Fruit fly (Drosophila melanogaster) whole organism, embryonic: ENCODE data around the gene Miga.

ENCODE experiments used
- CG10209 ChIP-seq: fragments of 200-800 bp; sonication (Bioruptor generic); optimal IDR thresholded peaks from 3 replicates; lab custom pipeline; 2017; ENCODE audit warnings: missing biosample characterization, mild to moderate bottlenecking, missing genetic modification characterization, missing genetic modification reagents
- CG11085 ChIP-seq: fragments of 200-800 bp; sonication (Bioruptor generic); IDR thresholded peaks from 2 replicates; pipeline ENCODE4 v1.3.6; 2022; ENCODE audit warnings: missing biosample characterization, missing genetic modification characterization
- CG12155 ChIP-seq: fragments of 200-800 bp; sonication (Bioruptor generic); optimal IDR thresholded peaks from 3 replicates; lab custom pipeline; 2016; ENCODE audit warnings: missing biosample characterization, missing genetic modification characterization
- CG12744 ChIP-seq: fragments of 200-800 bp; sonication (Bioruptor generic); optimal IDR thresholded peaks from 2 replicates; lab custom pipeline; 2016; ENCODE audit warnings: missing biosample characterization, missing genetic modification characterization
- CG1647 ChIP-seq: fragments of 200-800 bp; sonication (Bioruptor generic); optimal IDR thresholded peaks from 3 replicates; lab custom pipeline; 2016; ENCODE audit warnings: missing biosample characterization, missing genetic modification characterization
- CG18599 ChIP-seq: fragments of 200-800 bp; sonication (Bioruptor generic); optimal IDR thresholded peaks from 3 replicates; lab custom pipeline; 2017; ENCODE audit warnings: missing biosample characterization, missing genetic modification characterization, mild to moderate bottlenecking, moderate library complexity, missing genetic modification reagents
- CG2129 ChIP-seq: fragments of 200-800 bp; sonication (Bioruptor generic); IDR thresholded peaks from 2 replicates; pipeline ENCODE4 v1.3.6; 2022; ENCODE audit warnings: missing biosample characterization, missing genetic modification characterization; ENCODE audit not compliant: partially characterized antibody
- CG32767 ChIP-seq: fragments of 200-800 bp; sonication (Bioruptor generic); IDR thresholded peaks from 2 replicates; pipeline ENCODE4 v1.3.6; 2022; ENCODE audit warnings: missing biosample characterization, missing genetic modification characterization
- CG33557 ChIP-seq: fragments of 200-800 bp; sonication (Bioruptor generic); optimal IDR thresholded peaks from 2 replicates; lab custom pipeline; 2019; ENCODE audit warnings: missing biosample characterization, mild to moderate bottlenecking, missing genetic modification characterization, moderate library complexity
- CG4820 ChIP-seq: fragments of 200-800 bp; sonication (Bioruptor generic); optimal IDR thresholded peaks from 3 replicates; lab custom pipeline; 2016; ENCODE audit warnings: missing biosample characterization, missing genetic modification characterization
- CG5953 ChIP-seq: fragments of 200-800 bp; sonication (Bioruptor generic); IDR thresholded peaks from 2 replicates; pipeline ENCODE4 v1.3.6; 2022; ENCODE audit warnings: missing biosample characterization, missing genetic modification characterization
- CG6254 ChIP-seq: fragments of 200-800 bp; sonication (Bioruptor generic); optimal IDR thresholded peaks from 3 replicates; lab custom pipeline; 2017; ENCODE audit warnings: mild to moderate bottlenecking, missing biosample characterization, missing genetic modification reagents, missing genetic modification characterization
- CG6654 ChIP-seq: fragments of 200-800 bp; sonication (Bioruptor generic); optimal IDR thresholded peaks from 2 replicates; lab custom pipeline; 2017; ENCODE audit warnings: missing biosample characterization, mild to moderate bottlenecking, missing genetic modification characterization
- CG8281 ChIP-seq: fragments of 200-800 bp; sonication (Bioruptor generic); optimal IDR thresholded peaks from 2 replicates; lab custom pipeline; 2018; ENCODE audit warnings: missing biosample characterization, mild to moderate bottlenecking, missing genetic modification characterization, moderate library complexity
- CG9437 ChIP-seq: fragments of 200-800 bp; sonication (Bioruptor generic); optimal IDR thresholded peaks from 2 replicates; lab custom pipeline; 2018; ENCODE audit warnings: missing biosample characterization, mild to moderate bottlenecking, missing genetic modification characterization
- CG9609 ChIP-seq: fragments of 200-800 bp; sonication (Bioruptor generic); optimal IDR thresholded peaks from 3 replicates; lab custom pipeline; 2016; ENCODE audit warnings: missing biosample characterization, missing genetic modification characterization
- CG9727 ChIP-seq: fragments of 200-800 bp; sonication (Bioruptor generic); optimal IDR thresholded peaks from 3 replicates; lab custom pipeline; 2017; ENCODE audit warnings: missing biosample characterization, mild to moderate bottlenecking, missing genetic modification characterization
- CHES-1-like ChIP-seq: fragments of 200-800 bp; sonication (Bioruptor generic); optimal IDR thresholded peaks from 2 replicates; lab custom pipeline; 2016; ENCODE audit warnings: missing biosample characterization, missing genetic modification characterization
- Camta ChIP-seq: fragments of 200-800 bp; sonication (Bioruptor generic); optimal IDR thresholded peaks from 2 replicates; lab custom pipeline; 2016; ENCODE audit warnings: missing biosample characterization, missing genetic modification characterization
- Dek ChIP-seq: fragments of 200-800 bp; sonication (Bioruptor generic); optimal IDR thresholded peaks from 3 replicates; lab custom pipeline; 2019; ENCODE audit warnings: missing biosample characterization, mild to moderate bottlenecking, missing genetic modification characterization, moderate library complexity
- Doc2 ChIP-seq: fragments of 200-800 bp; sonication (Bioruptor generic); IDR thresholded peaks from 2 replicates; pipeline ENCODE4 v1.3.6; 2022; ENCODE audit warnings: missing biosample characterization, missing genetic modification characterization
- Hey ChIP-seq: fragments of 200-800 bp; sonication (Bioruptor generic); optimal IDR thresholded peaks from 3 replicates; lab custom pipeline; 2018; ENCODE audit warnings: missing biosample characterization, mild to moderate bottlenecking, missing genetic modification characterization
- Hmr ChIP-seq: fragments of 200-800 bp; sonication (Bioruptor generic); optimal IDR thresholded peaks from 3 replicates; lab custom pipeline; 2017; ENCODE audit warnings: mild to moderate bottlenecking, missing biosample characterization, missing genetic modification reagents, missing genetic modification characterization
- Hr39 ChIP-seq: fragments of >200 bp; optimal IDR thresholded peaks from 2 replicates; lab custom pipeline; 2017
- Med ChIP-seq: fragments of 200-800 bp; sonication (Bioruptor generic); peaks from one replicate; lab custom pipeline; 2016; ENCODE audit warnings: missing biosample characterization, missing genetic modification characterization, mild to moderate bottlenecking, inconsistent platforms, moderate library complexity
- Sox102F ChIP-seq: fragments of 200-800 bp; sonication (Bioruptor generic); optimal IDR thresholded peaks from 2 replicates; lab custom pipeline; 2018; ENCODE audit warnings: missing biosample characterization, mild to moderate bottlenecking, missing genetic modification characterization, moderate library complexity
- Sry-β ChIP-seq: fragments of 200-800 bp; sonication (Bioruptor generic); optimal IDR thresholded peaks from 2 replicates; lab custom pipeline; 2018; ENCODE audit warnings: missing biosample characterization, mild to moderate bottlenecking, missing genetic modification characterization, moderate library complexity
- Sry-δ ChIP-seq: fragments of 200-800 bp; sonication (Bioruptor generic); optimal IDR thresholded peaks from 2 replicates; lab custom pipeline; 2016; ENCODE audit warnings: missing biosample characterization, missing genetic modification characterization
- Trl ChIP-seq, 3 experiments: fragments of >200 bp in 2 of 3; fragments of 200-800 bp in 1 of 3; sonication (Bioruptor generic) in 1 of 3; optimal IDR thresholded peaks; 2 replicates in 1 of 3; 3 replicates in 2 of 3; lab custom pipeline; 2016 to 2017; ENCODE audit warnings: missing biosample characterization in 1 of 3, missing genetic modification characterization in 1 of 3
- al ChIP-seq: fragments of 200-800 bp; sonication (Bioruptor generic); IDR thresholded peaks from 2 replicates; pipeline ENCODE4 v1.3.6; 2022; ENCODE audit warnings: missing biosample characterization, missing genetic modification characterization
- ap ChIP-seq: fragments of 200-800 bp; sonication (Bioruptor generic); IDR thresholded peaks from 2 replicates; pipeline ENCODE4 v1.3.6; 2022; ENCODE audit warnings: missing biosample characterization, missing genetic modification characterization
- cad ChIP-seq: fragments of >200 bp; optimal IDR thresholded peaks from 2 replicates; lab custom pipeline; 2017; ENCODE audit warnings: missing biosample characterization, missing genetic modification characterization
- fu2 ChIP-seq: fragments of 200-800 bp; sonication (Bioruptor generic); optimal IDR thresholded peaks from 2 replicates; lab custom pipeline; 2016; ENCODE audit warnings: missing biosample characterization, missing genetic modification characterization
- gcm ChIP-seq: fragments of 200-800 bp; sonication (Bioruptor generic); optimal IDR thresholded peaks from 2 replicates; lab custom pipeline; 2019; ENCODE audit warnings: missing biosample characterization, mild to moderate bottlenecking, missing genetic modification characterization, moderate library complexity
- grn ChIP-seq: fragments of 200-800 bp; sonication (Bioruptor generic); optimal IDR thresholded peaks from 3 replicates; lab custom pipeline; 2017; ENCODE audit warnings: missing biosample characterization, missing genetic modification characterization
- gsb ChIP-seq: fragments of 200-800 bp; sonication (Bioruptor generic); IDR thresholded peaks from 2 replicates; pipeline ENCODE4 v1.3.6; 2022; ENCODE audit warnings: missing biosample characterization, missing genetic modification characterization
- hbn ChIP-seq: fragments of 200-800 bp; sonication (Bioruptor generic); IDR thresholded peaks from 2 replicates; pipeline ENCODE4 v1.3.6; 2022; ENCODE audit warnings: missing biosample characterization, missing genetic modification characterization; ENCODE audit not compliant: partially characterized antibody
- jigr1 ChIP-seq: fragments of 200-800 bp; sonication (Bioruptor generic); IDR thresholded peaks from 3 replicates; pipeline ENCODE4 v1.3.6; 2022; ENCODE audit warnings: missing biosample characterization, missing genetic modification characterization
- klu ChIP-seq: fragments of 200-800 bp; sonication (Bioruptor generic); IDR thresholded peaks from 2 replicates; pipeline ENCODE4 v1.3.6; 2022; ENCODE audit warnings: missing biosample characterization, missing genetic modification characterization
- p53 ChIP-seq: fragments of 200-800 bp; sonication (Bioruptor generic); optimal IDR thresholded peaks from 2 replicates; lab custom pipeline; 2016; ENCODE audit warnings: missing biosample characterization, missing genetic modification characterization
- pan ChIP-seq, 4 experiments: fragments of >200 bp in 3 of 4; fragments of 200-800 bp in 1 of 4; sonication (Bioruptor generic) in 1 of 4; optimal IDR thresholded peaks in 3 of 4; IDR thresholded peaks in 1 of 4; 2 replicates each; pipeline versions ENCODE4 v1.3.6 to Lab custom; 2017 to 2022; ENCODE audit warnings: missing biosample characterization in 2 of 4, missing genetic modification characterization in 2 of 4, mixed read lengths in 1 of 4
- peb ChIP-seq: fragments of 200-800 bp; sonication (Bioruptor generic); IDR thresholded peaks from 2 replicates; pipeline ENCODE4 v1.3.6; 2022; ENCODE audit warnings: missing biosample characterization, missing genetic modification characterization
- pho ChIP-seq: fragments of 200-800 bp; sonication (Bioruptor generic); optimal IDR thresholded peaks from 2 replicates; lab custom pipeline; 2016; ENCODE audit warnings: missing biosample characterization, missing genetic modification characterization
- pita ChIP-seq: fragments of 200-800 bp; sonication (Bioruptor generic); optimal IDR thresholded peaks from 2 replicates; lab custom pipeline; 2017; ENCODE audit warnings: missing biosample characterization, mild to moderate bottlenecking, missing genetic modification characterization
- ro ChIP-seq: fragments of 200-800 bp; sonication (Bioruptor generic); IDR thresholded peaks from 2 replicates; pipeline ENCODE4 v1.3.6; 2022; ENCODE audit warnings: missing biosample characterization, missing genetic modification characterization
- sd ChIP-seq: fragments of 200-800 bp; sonication (Bioruptor generic); optimal IDR thresholded peaks from 3 replicates; lab custom pipeline; 2018; ENCODE audit warnings: missing biosample characterization, mild to moderate bottlenecking, missing genetic modification characterization, moderate library complexity
- sob ChIP-seq: fragments of 200-800 bp; sonication (Bioruptor generic); IDR thresholded peaks from 2 replicates; pipeline ENCODE4 v1.3.6; 2022; ENCODE audit warnings: missing biosample characterization, missing genetic modification characterization
- sr ChIP-seq: fragments of 200-800 bp; sonication (Bioruptor generic); IDR thresholded peaks from 3 replicates; pipeline ENCODE4 v1.3.6; 2022; ENCODE audit warnings: missing biosample characterization, missing genetic modification characterization
- ttk ChIP-seq: fragments of 200-800 bp; sonication (Bioruptor generic); IDR thresholded peaks from 2 replicates; pipeline ENCODE4 v2.1.2; 2022; ENCODE audit warnings: missing biosample characterization, missing genetic modification characterization

Gene Miga

dm6 chrX:8464378-8465036 is 26.9 kb upstream of the Miga start, which contains the start of gene Sptr (continued):
- TF ChIP-seq CG2129 (GFP tag; lab: Robert Waterston, UW) (no peak), pan (optimal IDR thresholded peaks at IDR 0.05; lab: Kevin White, UChicago) (no peak), pan (GFP tag; optimal IDR thresholded peaks at IDR 0.05 in 1 of 2, IDR thresholded peaks at IDR 0.05 in 1 of 2) (peak in 1 of 2 experiments; percentile 94), CG12155 (GFP tag; lab: Kevin White, UChicago) (peak; percentile 82), CG6254 (GFP tag; lab: Kevin White, UChicago) (peak; percentile 49), CG8281 (tag; lab: Kevin White, UChicago) (peak; percentile 54), pho (GFP tag; lab: Kevin White, UChicago) (peak; percentile 83), sob (GFP tag; lab: Robert Waterston, UW) (peak; percentile 94), CG9437 (GFP tag; lab: Kevin White, UChicago) (peak; percentile 68), CG5953 (peak; percentile 75), gsb (GFP tag; lab: Robert Waterston, UW) (peak; percentile 86), CG10209 (GFP tag; lab: Kevin White, UChicago) (peak; percentile 87), ap (GFP tag; lab: Robert Waterston, UW) (peak; percentile 80), CG33557 (GFP tag; lab: Kevin White, UChicago) (no peak), Doc2 (peak; percentile 50; the same call in 1 of the 2 replicates), CG6654 (peak; percentile 12), gcm (GFP tag; lab: Kevin White, UChicago) (peak; percentile 78), peb (GFP tag; lab: Robert Waterston, UW) (peak; percentile 57; the same call in 1 of the 2 replicates), CG32767 (GFP tag; lab: Robert Waterston, UW) (peak; percentile 73), CG4820 (peak; percentile 69), grn (GFP tag; lab: Kevin White, UChicago) (peak; percentile 36), Hr39 (no peak), Hmr (peak; percentile 96), al (peak; percentile 88), CG11085 (GFP tag; lab: Robert Waterston, UW) (peak; percentile 83), ro (GFP tag; lab: Robert Waterston, UW) (peak; percentile 56), CG9727 (GFP tag; lab: Kevin White, UChicago) (peak; percentile 86), ttk (GFP tag; lab: Robert Waterston, UW) (peak; percentile 82), Sox102F (GFP tag; lab: Kevin White, UChicago) (peak; percentile 86), Dek (tag; lab: Kevin White, UChicago) (peak; percentile 91), Sry-δ (GFP tag; lab: Kevin White, UChicago) (peak; percentile 26), Sry-β (GFP tag; lab: Kevin White, UChicago) (no peak), p53 (GFP tag; lab: Kevin White, UChicago) (no peak), Camta (peak; percentile 58), CG18599 (GFP tag; lab: Kevin White, UChicago) (peak; percentile 96), klu (peak; percentile 81), CG12744 (GFP tag; lab: Kevin White, UChicago) (peak; percentile 68), jigr1 (GFP tag; lab: Robert Waterston, UW) (peak; percentile 50; the same call in 2 of the 3 replicates), CG1647 (GFP tag; lab: Kevin White, UChicago) (peak; percentile 63), hbn (GFP tag; lab: Robert Waterston, UW) (no peak), Med (GFP tag; lab: Kevin White, UChicago) (peak; percentile 96), pita (GFP tag; lab: Kevin White, UChicago) (no peak), sr (GFP tag; lab: Robert Waterston, UW) (peak; percentile 44; the same call in 1 of the 3 replicates), Hey (peak; percentile 14), CG9609 (GFP tag; lab: Kevin White, UChicago) (peak; percentile 47), sd (tag; lab: Kevin White, UChicago) (peak; percentile 65), cad (GFP tag; lab: Kevin White, UChicago) (no peak), fu2 (GFP tag; lab: Kevin White, UChicago) (peak; percentile 64), CHES-1-like (GFP tag; lab: Kevin White, UChicago) (peak; percentile 63), Trl (optimal IDR thresholded peaks at IDR 0.05; lab: Kevin White, UChicago) (peak; percentile 35 to 75), Trl (GFP tag; optimal IDR thresholded peaks at IDR 0.05; lab: Kevin White, UChicago) (peak; percentile 59)
